Worm (Caenorhabditis elegans) whole organism, L1 larva: ENCODE data around the gene unc-132.
A peak's percentile ranks its signal among the peaks of the same experiment; 100 is the strongest.

Source experiments
- C16A3.4 ChIP-seq: fragments of 150-350 bp; optimal IDR thresholded peaks from 2 replicates; lab custom pipeline; 2014; ENCODE audit warnings: missing biosample characterization, missing genetic modification characterization
- F16B12.6 ChIP-seq: fragments of 150-350 bp; optimal IDR thresholded peaks from 2 replicates; lab custom pipeline; 2014; ENCODE audit warnings: missing biosample characterization, missing genetic modification characterization
- Y116A8C.19 ChIP-seq: sonication (generic microtip); optimal IDR thresholded peaks from 2 replicates; lab custom pipeline; 2016; ENCODE audit warnings: missing compliant biosample characterization, missing genetic modification characterization, borderline replicate concordance
- alr-1 ChIP-seq: fragments of 200-800 bp; sonication (Bioruptor generic); optimal IDR thresholded peaks from 2 replicates; lab custom pipeline; 2018; ENCODE audit warnings: borderline replicate concordance, mild to moderate bottlenecking, missing genetic modification characterization, missing compliant biosample characterization
- aly-2 ChIP-seq: fragments of 150-350 bp; optimal IDR thresholded peaks from 2 replicates; lab custom pipeline; 2014; ENCODE audit warnings: missing biosample characterization, missing genetic modification characterization
- ama-1 ChIP-seq: fragments of 150-350 bp; optimal IDR thresholded peaks from 2 replicates; lab custom pipeline; 2014
- ceh-8 ChIP-seq: fragments of 200-800 bp; sonication (Bioruptor generic); optimal IDR thresholded peaks from 2 replicates; lab custom pipeline; 2018; ENCODE audit warnings: mild to moderate bottlenecking, missing genetic modification characterization, moderate library complexity, missing compliant biosample characterization
- ceh-82 ChIP-seq, 3 experiments: fragments of 150-350 bp in 1 of 3; sonication (generic microtip) in 2 of 3; optimal IDR thresholded peaks; 2 replicates each; lab custom pipeline; 2014 to 2017; ENCODE audit warnings: missing biosample characterization in 3 of 3, missing genetic modification characterization in 3 of 3
- ceh-88 ChIP-seq: fragments of 200-800 bp; sonication (Bioruptor generic); IDR thresholded peaks from 2 replicates; pipeline ENCODE4 v1.3.6; 2022; ENCODE audit warnings: missing genetic modification characterization, missing compliant biosample characterization
- ceh-90 ChIP-seq: sonication (generic microtip); optimal IDR thresholded peaks from 2 replicates; lab custom pipeline; 2016; ENCODE audit warnings: missing genetic modification characterization, missing compliant biosample characterization
- ces-1 ChIP-seq: fragments of 150-350 bp; optimal IDR thresholded peaks from 2 replicates; lab custom pipeline; 2014; ENCODE audit warnings: missing biosample characterization, missing genetic modification reagents, missing genetic modification characterization
- dpl-1 ChIP-seq, 3 experiments: fragments of 150-350 bp in 2 of 3; sonication (generic microtip) in 1 of 3; optimal IDR thresholded peaks; 2 replicates each; lab custom pipeline; 2014 to 2017; ENCODE audit warnings: missing biosample characterization in 3 of 3, missing genetic modification characterization in 3 of 3, missing genetic modification reagents in 3 of 3
- dsc-1 ChIP-seq: sonication (generic microtip); optimal IDR thresholded peaks from 2 replicates; lab custom pipeline; 2016; ENCODE audit warnings: mild to moderate bottlenecking, missing genetic modification characterization, missing compliant biosample characterization
- efl-1 ChIP-seq, 4 experiments: fragments of 150-350 bp; optimal IDR thresholded peaks in 3 of 4; peaks in 1 of 4; 1 replicate in 1 of 4; 2 replicates in 3 of 4; lab custom pipeline; 2014; ENCODE audit warnings: missing biosample characterization in 2 of 4, missing genetic modification characterization in 2 of 4, missing genetic modification reagents in 2 of 4
- egl-13 ChIP-seq: sonication (generic microtip); optimal IDR thresholded peaks from 2 replicates; lab custom pipeline; 2016; ENCODE audit warnings: missing genotype, missing genetic modification reagents, missing genetic modification characterization, missing compliant biosample characterization
- egl-27 ChIP-seq, 2 experiments: fragments of 150-350 bp in 1 of 2; sonication (generic microtip); optimal IDR thresholded peaks; 3 replicates each; lab custom pipeline; 2017 to 2018; ENCODE audit warnings: missing biosample characterization in 2 of 2, missing genetic modification characterization in 2 of 2, missing genetic modification reagents in 2 of 2
- elt-2 ChIP-seq: sonication (generic microtip); optimal IDR thresholded peaks from 2 replicates; lab custom pipeline; 2016; ENCODE audit warnings: missing genetic modification characterization, mild to moderate bottlenecking, inconsistent platforms, missing compliant biosample characterization, missing genetic modification reagents
- ets-5 ChIP-seq: fragments of 200-800 bp; sonication (Bioruptor generic); IDR thresholded peaks from 2 replicates; pipeline ENCODE4 v1.3.6; 2022; ENCODE audit warnings: missing genetic modification characterization, missing compliant biosample characterization
- fkh-8 ChIP-seq: sonication (generic microtip); optimal IDR thresholded peaks from 2 replicates; lab custom pipeline; 2016; ENCODE audit warnings: mild to moderate bottlenecking, missing genetic modification characterization, missing compliant biosample characterization
- fos-1 ChIP-seq: fragments of 150-350 bp; optimal IDR thresholded peaks from 2 replicates; lab custom pipeline; 2014; ENCODE audit warnings: missing biosample characterization, missing genetic modification characterization
- grh-1 ChIP-seq: fragments of 200-800 bp; sonication (Bioruptor generic); IDR thresholded peaks from 2 replicates; pipeline ENCODE4 v1.3.6; 2022; ENCODE audit warnings: missing genetic modification reagents, missing genetic modification characterization, missing compliant biosample characterization
- hlh-17 ChIP-seq: fragments of 200-800 bp; sonication (Bioruptor generic); optimal IDR thresholded peaks from 2 replicates; lab custom pipeline; 2018; ENCODE audit warnings: missing genetic modification characterization, mild to moderate bottlenecking, missing compliant biosample characterization, moderate library complexity, borderline replicate concordance
- hlh-4 ChIP-seq: sonication (generic microtip); optimal IDR thresholded peaks from 2 replicates; lab custom pipeline; 2016; ENCODE audit warnings: mild to moderate bottlenecking, missing genetic modification characterization, missing compliant biosample characterization
- lin-14 ChIP-seq: fragments of 200-800 bp; sonication (Bioruptor generic); optimal IDR thresholded peaks from 2 replicates; lab custom pipeline; 2018; ENCODE audit warnings: mild to moderate bottlenecking, missing genetic modification characterization, moderate library complexity, missing compliant biosample characterization
- lin-35 ChIP-seq, 2 experiments: fragments of 150-350 bp; optimal IDR thresholded peaks; 2 replicates each; lab custom pipeline; 2014; ENCODE audit warnings: missing biosample characterization in 2 of 2, missing genetic modification characterization in 2 of 2, missing genetic modification reagents in 2 of 2
- lsy-2 ChIP-seq, 2 experiments: fragments of 150-350 bp; optimal IDR thresholded peaks; 2 replicates each; lab custom pipeline; 2014; ENCODE audit warnings: missing biosample characterization in 2 of 2, missing genetic modification characterization in 2 of 2
- mab-9 ChIP-seq: fragments of 200-800 bp; sonication (Bioruptor generic); IDR thresholded peaks from 2 replicates; pipeline ENCODE4 v1.3.6; 2022; ENCODE audit warnings: missing genetic modification reagents, missing genetic modification characterization, missing compliant biosample characterization
- mdl-1 ChIP-seq, 2 experiments: fragments of 150-350 bp; optimal IDR thresholded peaks; 2 replicates each; lab custom pipeline; 2014 to 2017; ENCODE audit warnings: missing biosample characterization in 2 of 2, missing genetic modification characterization in 2 of 2, inconsistent platforms in 1 of 2
- mef-2 ChIP-seq: fragments of 150-350 bp; optimal IDR thresholded peaks from 2 replicates; lab custom pipeline; 2014; ENCODE audit warnings: missing biosample characterization, missing genetic modification characterization
- mep-1 ChIP-seq: fragments of 150-350 bp; optimal IDR thresholded peaks from 2 replicates; lab custom pipeline; 2014; ENCODE audit warnings: missing biosample characterization, missing genetic modification characterization
- nhr-11 ChIP-seq: fragments of 150-350 bp; optimal IDR thresholded peaks from 2 replicates; lab custom pipeline; 2014; ENCODE audit warnings: missing biosample characterization, missing genetic modification characterization
- nhr-47 ChIP-seq: sonication (generic microtip); optimal IDR thresholded peaks from 2 replicates; lab custom pipeline; 2016; ENCODE audit warnings: mild to moderate bottlenecking, missing genetic modification characterization, moderate library complexity, missing compliant biosample characterization
- nhr-71 ChIP-seq: sonication (generic microtip); optimal IDR thresholded peaks from 2 replicates; lab custom pipeline; 2016; ENCODE audit warnings: mild to moderate bottlenecking, missing genetic modification characterization, moderate library complexity, missing compliant biosample characterization
- nhr-76 ChIP-seq: sonication (generic microtip); optimal IDR thresholded peaks from 2 replicates; lab custom pipeline; 2017; ENCODE audit warnings: missing biosample characterization, missing genetic modification characterization
- nhr-77 ChIP-seq: fragments of 150-350 bp; optimal IDR thresholded peaks from 2 replicates; lab custom pipeline; 2014; ENCODE audit warnings: missing biosample characterization, missing genetic modification characterization
- nhr-84 ChIP-seq: sonication (generic microtip); optimal IDR thresholded peaks from 2 replicates; lab custom pipeline; 2017; ENCODE audit warnings: missing biosample characterization, missing genetic modification characterization
- nhr-90 ChIP-seq: sonication (generic microtip); optimal IDR thresholded peaks from 2 replicates; lab custom pipeline; 2016; ENCODE audit warnings: mild to moderate bottlenecking, missing genetic modification characterization, missing compliant biosample characterization; ENCODE audit not compliant: poor library complexity
- pag-3 ChIP-seq: sonication (generic microtip); optimal IDR thresholded peaks from 2 replicates; lab custom pipeline; 2017; ENCODE audit warnings: missing genetic modification characterization, mild to moderate bottlenecking, missing compliant biosample characterization, antibody characterized with exemption, borderline replicate concordance; ENCODE audit not compliant: insufficient read depth
- snpc-4 ChIP-seq: fragments of 150-350 bp; optimal IDR thresholded peaks from 2 replicates; lab custom pipeline; 2014; ENCODE audit warnings: missing biosample characterization, missing genetic modification characterization
- snu-23 ChIP-seq: sonication (generic microtip); optimal IDR thresholded peaks from 2 replicates; lab custom pipeline; 2016; ENCODE audit warnings: missing genetic modification characterization, missing compliant biosample characterization
- sox-4 ChIP-seq: sonication (generic microtip); optimal IDR thresholded peaks from 2 replicates; lab custom pipeline; 2016; ENCODE audit warnings: missing genetic modification characterization, missing compliant biosample characterization
- sup-37 ChIP-seq: fragments of 200-800 bp; sonication (Bioruptor generic); optimal IDR thresholded peaks from 2 replicates; lab custom pipeline; 2018; ENCODE audit warnings: mild to moderate bottlenecking, missing genetic modification characterization, missing compliant biosample characterization
- swsn-7 ChIP-seq: sonication (generic microtip); optimal IDR thresholded peaks from 2 replicates; lab custom pipeline; 2016; ENCODE audit warnings: missing genetic modification characterization, missing compliant biosample characterization
- unc-130 ChIP-seq: fragments of 150-350 bp; optimal IDR thresholded peaks from 2 replicates; lab custom pipeline; 2017; ENCODE audit warnings: missing biosample characterization, missing genetic modification characterization, inconsistent platforms
- unc-86 ChIP-seq: sonication (generic microtip); optimal IDR thresholded peaks from 2 replicates; lab custom pipeline; 2016; ENCODE audit warnings: missing genetic modification characterization, missing compliant biosample characterization
- xbp-1 ChIP-seq: sonication (generic microtip); optimal IDR thresholded peaks from 2 replicates; lab custom pipeline; 2016; ENCODE audit warnings: missing genetic modification characterization, missing compliant biosample characterization

Gene unc-132

ce11 chrV:3714750-3715149 is 27.8 kb downstream of the unc-132 start:
- no peak for TF ChIP-seq fos-1 (tag; lab: Kevin White, UChicago)
- TF ChIP-seq elt-2, result no peak
- no peak for TF ChIP-seq nhr-84 (tag; lab: Kevin White, UChicago)
- no peak for TF ChIP-seq egl-27 (tag; optimal IDR thresholded peaks at IDR 0.05; lab: Kevin White, UChicago)
- no peak for TF ChIP-seq nhr-90
- peak; percentile 4 for TF ChIP-seq ceh-8
- TF ChIP-seq F16B12.6 (tag; lab: Kevin White, UChicago), result no peak
- TF ChIP-seq ets-5 (GFP tag; lab: Robert Waterston, UW), result 0 out of 2 replicates have a peak, but pooled peaks have one; percentile 74
- no peak for TF ChIP-seq nhr-76 (tag; lab: Kevin White, UChicago)

DNA sequence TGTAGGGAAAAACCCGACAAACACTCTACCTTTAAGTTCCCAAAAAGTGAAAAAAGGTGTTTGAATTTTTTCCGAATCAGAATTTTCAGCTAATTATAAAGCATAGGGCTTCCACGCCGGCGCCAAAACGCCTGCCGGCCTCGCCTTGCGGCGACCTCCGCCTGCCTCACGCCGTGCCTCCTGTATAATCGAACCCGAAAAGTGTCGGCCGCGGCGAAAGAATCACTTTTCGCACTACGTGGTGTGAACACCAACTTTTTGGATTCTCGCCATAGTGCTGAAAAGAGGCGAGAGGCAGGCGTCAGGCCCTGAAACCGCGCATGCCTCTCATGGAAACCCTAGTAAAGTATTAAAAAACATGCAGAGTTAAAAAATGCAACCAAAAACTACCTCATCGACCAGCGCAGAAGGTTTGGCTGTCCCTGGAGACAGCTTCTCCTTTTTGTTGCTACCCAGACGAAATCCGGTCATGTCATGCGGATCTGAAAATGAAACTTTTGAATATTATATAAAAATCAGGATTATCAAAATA is 28.6 kb downstream of the unc-132 start, which contains the start of gene nrsn-1:
Gene nrsn-1 (minus strand): TSS at position 482 of the 532 bp plus-strand sequence.
- TF ChIP-seq hlh-17 (GFP tag; lab: Kevin White, UChicago) (peak; percentile 2), snpc-4 (tag; lab: Kevin White, UChicago) (no peak)

ce11 chrV:3716279-3716887 is 29.5 kb downstream of the unc-132 start:
- TF ChIP-seq mab-9 (GFP tag; lab: Robert Waterston, UW) (no peak), hlh-17 (GFP tag; lab: Kevin White, UChicago) (no peak), mep-1 (peak; percentile 24), fkh-8 (tag; lab: Kevin White, UChicago) (peak; percentile 18), unc-86 (tag; lab: Kevin White, UChicago) (peak; percentile 65), nhr-11 (tag; lab: Kevin White, UChicago) (no peak), fos-1 (tag; lab: Kevin White, UChicago) (no peak), snu-23 (GFP tag; lab: Kevin White, UChicago) (peak; percentile 35), pag-3 (tag; lab: Kevin White, UChicago) (no peak), efl-1 (optimal IDR thresholded peaks at IDR 0.05; lab: Kevin White, UChicago) (peak in 1 of 2 experiments; percentile 38), efl-1 (GFP tag; optimal IDR thresholded peaks at IDR 0.05 in 1 of 2; lab: Kevin White, UChicago) (peak in 1 of 2 experiments; percentile 90), lin-14 (GFP tag; lab: Kevin White, UChicago) (peak; percentile 92), alr-1 (tag; lab: Kevin White, UChicago) (no peak), sup-37 (GFP tag; lab: Kevin White, UChicago) (no peak), dsc-1 (tag; lab: Kevin White, UChicago) (no peak), unc-130 (tag; lab: Kevin White, UChicago) (no peak), C16A3.4 (tag; lab: Kevin White, UChicago) (no peak), ceh-82 (tag; optimal IDR thresholded peaks at IDR 0.05; lab: Kevin White, UChicago) (peak in 2 of 3 experiments; percentile 31 to 50), ces-1 (no peak), xbp-1 (tag; lab: Kevin White, UChicago) (peak; percentile 15), aly-2 (tag; lab: Kevin White, UChicago) (no peak), hlh-4 (tag; lab: Kevin White, UChicago) (no peak), mef-2 (peak; percentile 19), ceh-88 (no peak), nhr-47 (tag; lab: Kevin White, UChicago) (peak; percentile 66), dpl-1 (GFP tag; optimal IDR thresholded peaks at IDR 0.05; lab: Kevin White, UChicago) (peak in 1 of 3 experiments; percentile 16), Y116A8C.19 (tag; lab: Kevin White, UChicago) (no peak), egl-13 (peak; percentile 62), lsy-2 (tag; optimal IDR thresholded peaks at IDR 0.05; lab: Kevin White, UChicago) (peak in 1 of 2 experiments; percentile 61), lin-35 (GFP tag; optimal IDR thresholded peaks at IDR 0.05; lab: Kevin White, UChicago) (peak in 1 of 2 experiments; percentile 31), nhr-77 (tag; lab: Kevin White, UChicago) (no peak), ama-1 (lab: Kevin White, UChicago) (peak; percentile 32), swsn-7 (tag; lab: Kevin White, UChicago) (peak; percentile 47), mdl-1 (tag; optimal IDR thresholded peaks at IDR 0.05; lab: Kevin White, UChicago) (no peak), ceh-90 (no peak), sox-4 (tag; lab: Kevin White, UChicago) (no peak), ets-5 (GFP tag; lab: Robert Waterston, UW) (no peak), nhr-71 (tag; lab: Kevin White, UChicago) (peak; percentile 65), egl-27 (tag; optimal IDR thresholded peaks at IDR 0.05; lab: Kevin White, UChicago) (no peak), grh-1 (GFP tag; lab: Robert Waterston, UW) (no peak)
